Worm (Caenorhabditis elegans): ENCODE data around the gene T26C5.5.

- TF ChIP-seq blmp-1 (tag; optimal IDR thresholded peaks at IDR 0.05), result no peak
- no peak for TF ChIP-seq ama-1 (optimal IDR thresholded peaks at IDR 0.05)
- TF ChIP-seq rnt-1 (tag; optimal IDR thresholded peaks at IDR 0.05), result no peak
- no peak for TF ChIP-seq snpc-4 (tag; optimal IDR thresholded peaks at IDR 0.05)
- TF ChIP-seq skn-1 (tag; optimal IDR thresholded peaks at IDR 0.05), result no peak
- TF ChIP-seq zag-1 (tag; optimal IDR thresholded peaks at IDR 0.05), result no peak
- TF ChIP-seq irx-1 (tag; optimal IDR thresholded peaks at IDR 0.05), result no peak
Measured at ce11 chrII:9250422-9250821, 3.9 kb upstream of the T26C5.5 start, which contains the start of gene T26C5.4.

Data from whole organism, L1 larva.